Worm (Caenorhabditis elegans) whole organism, L1 larva: ENCODE data around the gene T21E8.5.

Experiments
- C04F5.9 ChIP-seq: sonication (generic microtip); optimal IDR thresholded peaks from 2 replicates; lab custom pipeline; 2016; ENCODE audit warnings: missing genetic modification characterization, missing compliant biosample characterization
- C16A3.4 ChIP-seq: fragments of 150-350 bp; optimal IDR thresholded peaks from 2 replicates; lab custom pipeline; 2014; ENCODE audit warnings: missing biosample characterization, missing genetic modification characterization
- F16B12.6 ChIP-seq: fragments of 150-350 bp; optimal IDR thresholded peaks from 2 replicates; lab custom pipeline; 2014; ENCODE audit warnings: missing biosample characterization, missing genetic modification characterization
- Y116A8C.19 ChIP-seq: sonication (generic microtip); optimal IDR thresholded peaks from 2 replicates; lab custom pipeline; 2016; ENCODE audit warnings: missing compliant biosample characterization, missing genetic modification characterization, borderline replicate concordance
- blmp-1 ChIP-seq: fragments of 150-350 bp; optimal IDR thresholded peaks from 2 replicates; lab custom pipeline; 2014; ENCODE audit warnings: missing biosample characterization, missing genetic modification characterization
- ceh-63 ChIP-seq: fragments of 200-800 bp; sonication (Bioruptor generic); optimal IDR thresholded peaks from 2 replicates; lab custom pipeline; 2018; ENCODE audit warnings: mild to moderate bottlenecking, missing genetic modification characterization, missing compliant biosample characterization
- ceh-82 ChIP-seq, 3 experiments: fragments of 150-350 bp in 1 of 3; sonication (generic microtip) in 2 of 3; optimal IDR thresholded peaks; 2 replicates each; lab custom pipeline; 2014 to 2017; ENCODE audit warnings: missing biosample characterization in 3 of 3, missing genetic modification characterization in 3 of 3
- ces-1 ChIP-seq: fragments of 150-350 bp; optimal IDR thresholded peaks from 2 replicates; lab custom pipeline; 2014; ENCODE audit warnings: missing biosample characterization, missing genetic modification reagents, missing genetic modification characterization
- dsc-1 ChIP-seq: sonication (generic microtip); optimal IDR thresholded peaks from 2 replicates; lab custom pipeline; 2016; ENCODE audit warnings: mild to moderate bottlenecking, missing genetic modification characterization, missing compliant biosample characterization
- efl-1 ChIP-seq, 4 experiments: fragments of 150-350 bp; optimal IDR thresholded peaks in 3 of 4; peaks in 1 of 4; 1 replicate in 1 of 4; 2 replicates in 3 of 4; lab custom pipeline; 2014; ENCODE audit warnings: missing biosample characterization in 2 of 4, missing genetic modification characterization in 2 of 4, missing genetic modification reagents in 2 of 4
- elt-2 ChIP-seq: sonication (generic microtip); optimal IDR thresholded peaks from 2 replicates; lab custom pipeline; 2016; ENCODE audit warnings: missing genetic modification characterization, mild to moderate bottlenecking, inconsistent platforms, missing compliant biosample characterization, missing genetic modification reagents
- elt-3 ChIP-seq, 6 experiments: fragments of 150-350 bp in 1 of 6; sonication (generic microtip); optimal IDR thresholded peaks; 2 replicates each; lab custom pipeline; 2017 to 2018; ENCODE audit warnings: missing biosample characterization in 6 of 6, missing genetic modification characterization in 6 of 6, inconsistent platforms in 1 of 6
- fkh-4 ChIP-seq: sonication (generic microtip); optimal IDR thresholded peaks from 2 replicates; lab custom pipeline; 2016; ENCODE audit warnings: missing compliant biosample characterization, missing genetic modification characterization, borderline replicate concordance
- fkh-8 ChIP-seq: sonication (generic microtip); optimal IDR thresholded peaks from 2 replicates; lab custom pipeline; 2016; ENCODE audit warnings: mild to moderate bottlenecking, missing genetic modification characterization, missing compliant biosample characterization
- hlh-4 ChIP-seq: sonication (generic microtip); optimal IDR thresholded peaks from 2 replicates; lab custom pipeline; 2016; ENCODE audit warnings: mild to moderate bottlenecking, missing genetic modification characterization, missing compliant biosample characterization
- hpl-2 ChIP-seq: fragments of 150-350 bp; optimal IDR thresholded peaks from 2 replicates; lab custom pipeline; 2014; ENCODE audit warnings: missing biosample characterization, missing genetic modification reagents, missing genetic modification characterization
- irx-1 ChIP-seq: sonication (generic microtip); optimal IDR thresholded peaks from 2 replicates; lab custom pipeline; 2016; ENCODE audit warnings: missing genetic modification characterization, missing compliant biosample characterization
- isw-1 ChIP-seq: fragments of 200-800 bp; sonication (Bioruptor generic); IDR thresholded peaks from 2 replicates; pipeline ENCODE4 v1.3.6; 2022; ENCODE audit warnings: missing genetic modification characterization, missing compliant biosample characterization
- jun-1 ChIP-seq: fragments of 150-350 bp; optimal IDR thresholded peaks from 2 replicates; lab custom pipeline; 2014; ENCODE audit warnings: missing biosample characterization, missing genetic modification reagents, missing genetic modification characterization
- lin-35 ChIP-seq, 2 experiments: fragments of 150-350 bp; optimal IDR thresholded peaks; 2 replicates each; lab custom pipeline; 2014; ENCODE audit warnings: missing biosample characterization in 2 of 2, missing genetic modification characterization in 2 of 2, missing genetic modification reagents in 2 of 2
- lsy-2 ChIP-seq, 2 experiments: fragments of 150-350 bp; optimal IDR thresholded peaks; 2 replicates each; lab custom pipeline; 2014; ENCODE audit warnings: missing biosample characterization in 2 of 2, missing genetic modification characterization in 2 of 2
- mef-2 ChIP-seq: fragments of 150-350 bp; optimal IDR thresholded peaks from 2 replicates; lab custom pipeline; 2014; ENCODE audit warnings: missing biosample characterization, missing genetic modification characterization
- mep-1 ChIP-seq: fragments of 150-350 bp; optimal IDR thresholded peaks from 2 replicates; lab custom pipeline; 2014; ENCODE audit warnings: missing biosample characterization, missing genetic modification characterization
- nhr-28 ChIP-seq: fragments of 150-350 bp; optimal IDR thresholded peaks from 2 replicates; lab custom pipeline; 2014; ENCODE audit warnings: missing biosample characterization, missing genetic modification characterization
- nhr-76 ChIP-seq: sonication (generic microtip); optimal IDR thresholded peaks from 2 replicates; lab custom pipeline; 2017; ENCODE audit warnings: missing biosample characterization, missing genetic modification characterization
- nhr-77 ChIP-seq: fragments of 150-350 bp; optimal IDR thresholded peaks from 2 replicates; lab custom pipeline; 2014; ENCODE audit warnings: missing biosample characterization, missing genetic modification characterization
- pag-3 ChIP-seq: sonication (generic microtip); optimal IDR thresholded peaks from 2 replicates; lab custom pipeline; 2017; ENCODE audit warnings: missing genetic modification characterization, mild to moderate bottlenecking, missing compliant biosample characterization, antibody characterized with exemption, borderline replicate concordance; ENCODE audit not compliant: insufficient read depth
- pqm-1 ChIP-seq: sonication (generic microtip); optimal IDR thresholded peaks from 3 replicates; lab custom pipeline; 2017; ENCODE audit warnings: missing biosample characterization, missing genetic modification characterization
- snu-23 ChIP-seq: sonication (generic microtip); optimal IDR thresholded peaks from 2 replicates; lab custom pipeline; 2016; ENCODE audit warnings: missing genetic modification characterization, missing compliant biosample characterization
- swsn-7 ChIP-seq: sonication (generic microtip); optimal IDR thresholded peaks from 2 replicates; lab custom pipeline; 2016; ENCODE audit warnings: missing genetic modification characterization, missing compliant biosample characterization
- tlp-1 ChIP-seq: fragments of 150-350 bp; optimal IDR thresholded peaks from 2 replicates; lab custom pipeline; 2014; ENCODE audit warnings: missing biosample characterization, missing genetic modification characterization
- unc-30 ChIP-seq: sonication (generic microtip); optimal IDR thresholded peaks from 2 replicates; lab custom pipeline; 2017; ENCODE audit warnings: missing biosample characterization, missing genetic modification characterization
- unc-98 ChIP-seq: fragments of 200-800 bp; sonication (Bioruptor generic); IDR thresholded peaks from 2 replicates; pipeline ENCODE4 v1.3.6; 2022; ENCODE audit warnings: missing genetic modification characterization, missing compliant biosample characterization
- vab-15 ChIP-seq: sonication (generic microtip); optimal IDR thresholded peaks from 2 replicates; lab custom pipeline; 2017; ENCODE audit warnings: missing genotype, mild to moderate bottlenecking, missing genetic modification characterization, missing compliant biosample characterization

T21E8.5 gene

DNA sequence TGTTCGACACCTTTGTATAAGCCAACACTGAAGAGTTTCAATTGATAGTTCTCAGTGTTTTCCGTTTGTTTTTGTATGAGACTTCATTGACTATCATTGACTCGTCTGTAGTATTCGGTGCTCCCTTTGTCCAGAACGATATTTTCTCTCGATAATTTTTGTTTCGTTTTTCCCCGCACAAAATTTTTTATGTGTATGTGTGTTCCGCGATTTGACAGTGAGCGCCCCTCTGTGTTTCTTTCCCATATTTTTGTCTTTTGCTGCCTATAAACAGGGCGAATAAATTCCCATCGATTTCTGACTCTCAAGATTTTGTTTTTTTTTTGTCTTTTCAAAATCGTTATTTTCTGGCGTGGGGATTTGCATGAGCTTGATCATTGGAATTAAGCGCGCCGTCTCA, 2.8 kb upstream of the T21E8.5 start, which contains the start of gene T21E8.7:
T21E8.7 (plus strand) TSS at position 301 of the 400 bp plus-strand sequence.
- no peak for TF ChIP-seq mep-1 (tag; lab: Kevin White, UChicago)
- no peak for TF ChIP-seq Y116A8C.19
- TF ChIP-seq mef-2 (tag; lab: Kevin White, UChicago) = no peak
- TF ChIP-seq nhr-28 (tag; lab: Kevin White, UChicago) = no peak
- no peak for TF ChIP-seq pag-3
- TF ChIP-seq vab-15 (tag; lab: Kevin White, UChicago) = no peak
- no peak for TF ChIP-seq pqm-1 (tag; lab: Kevin White, UChicago)
- TF ChIP-seq swsn-7 = no peak
- TF ChIP-seq, all 84 proteins: peak for 0

DNA sequence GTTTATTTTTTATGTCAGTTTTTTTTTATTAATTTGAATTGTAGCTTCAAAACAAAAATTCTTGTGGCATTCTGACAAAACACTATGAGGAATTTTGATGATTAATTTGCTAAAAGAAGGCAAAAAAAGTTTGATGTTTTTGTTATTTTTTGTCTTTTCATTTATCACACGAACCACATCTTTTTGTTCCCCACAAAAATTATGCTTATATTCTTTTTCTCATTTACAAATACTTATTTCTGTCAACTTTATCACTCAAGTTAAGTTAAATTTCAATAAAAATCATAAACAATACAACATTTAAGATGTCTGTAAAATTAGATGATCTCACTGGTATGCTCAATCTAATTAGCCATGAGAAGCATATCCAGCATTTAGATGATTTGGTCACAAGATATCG, 2.2 kb downstream of the T21E8.5 start, which contains the start of gene F47B10.6:
F47B10.6 (plus strand) TSS at position 301 of the 400 bp plus-strand sequence.
- TF ChIP-seq unc-98 (GFP tag; lab: Robert Waterston, UW) (no peak), isw-1 (GFP tag; lab: Robert Waterston, UW) (no peak), dsc-1 (tag; lab: Kevin White, UChicago) (no peak), nhr-76 (tag; lab: Kevin White, UChicago) (no peak), ceh-82 (tag; optimal IDR thresholded peaks at IDR 0.05; lab: Kevin White, UChicago) (no peak), lin-35 (GFP tag; optimal IDR thresholded peaks at IDR 0.05; lab: Kevin White, UChicago) (no peak), mep-1 (tag; lab: Kevin White, UChicago) (no peak), hlh-4 (tag; lab: Kevin White, UChicago) (no peak)

DNA sequence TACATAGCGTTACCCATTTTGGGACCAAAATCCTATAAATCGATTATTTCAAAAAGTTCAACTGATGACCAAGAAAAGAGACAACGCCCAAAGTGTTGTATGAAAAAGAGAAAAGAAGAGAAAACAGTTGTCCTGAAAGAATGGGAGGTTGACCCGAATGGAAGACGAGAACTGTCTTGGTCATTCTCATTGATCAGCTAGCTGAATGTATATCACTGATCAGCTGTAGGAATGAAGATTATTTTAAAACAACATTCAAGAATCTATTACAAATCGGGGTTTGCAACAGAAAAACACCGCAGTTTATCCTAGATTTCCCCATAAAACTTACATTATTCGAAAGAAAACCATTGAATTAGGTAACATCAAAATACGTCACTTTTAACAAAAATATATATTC, 4.5 kb downstream of the T21E8.5 start, which contains the start of gene F47B10.5:
F47B10.5 (minus strand) TSS at position 101 of the 400 bp plus-strand sequence.
- no peak for TF ChIP-seq hpl-2 (GFP tag; lab: Kevin White, UChicago)
- peak; percentile 69 for TF ChIP-seq blmp-1 (tag; lab: Kevin White, UChicago)

DNA sequence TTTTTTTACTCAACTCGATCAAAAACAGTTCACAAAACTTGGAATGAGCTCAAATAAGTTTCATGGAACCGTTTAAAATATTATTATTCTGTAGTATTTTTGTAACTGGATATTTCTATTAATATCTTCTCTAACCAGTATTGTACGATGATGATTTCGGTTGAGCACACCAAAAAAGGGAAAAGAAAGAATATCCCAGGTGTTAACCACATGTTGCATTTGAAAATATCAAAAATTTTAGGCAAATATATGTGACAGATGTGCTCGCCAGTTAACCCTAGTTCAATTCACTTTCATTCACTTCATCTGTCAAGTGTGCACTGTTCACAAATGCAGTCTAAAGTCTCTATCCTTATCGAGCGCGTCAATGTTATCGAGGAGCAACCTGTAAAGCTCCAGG, 5.0 kb downstream of the T21E8.5 start, which contains the start of gene F47B10.4:
F47B10.4 (plus strand) TSS at position 301 of the 400 bp plus-strand sequence.
- TF ChIP-seq hpl-2 (GFP tag; lab: Kevin White, UChicago) (no peak), hlh-4 (tag; lab: Kevin White, UChicago) (no peak), irx-1 (no peak), nhr-77 (tag; lab: Kevin White, UChicago) (no peak), unc-30 (tag; lab: Kevin White, UChicago) (no peak), C16A3.4 (tag; lab: Kevin White, UChicago) (no peak), nhr-76 (tag; lab: Kevin White, UChicago) (no peak), elt-3 (tag; optimal IDR thresholded peaks at IDR 0.05; lab: Kevin White, UChicago) (no peak), elt-2 (no peak), lsy-2 (tag; optimal IDR thresholded peaks at IDR 0.05; lab: Kevin White, UChicago) (no peak), tlp-1 (tag; lab: Kevin White, UChicago) (no peak), fkh-4 (no peak), snu-23 (GFP tag; lab: Kevin White, UChicago) (no peak), ces-1 (GFP tag; lab: Kevin White, UChicago) (no peak), C04F5.9 (no peak), fkh-8 (no peak), unc-98 (GFP tag; lab: Robert Waterston, UW) (no peak), F16B12.6 (tag; lab: Kevin White, UChicago) (no peak), jun-1 (tag; lab: Kevin White, UChicago) (no peak), ceh-63 (GFP tag; lab: Kevin White, UChicago) (no peak)

DNA sequence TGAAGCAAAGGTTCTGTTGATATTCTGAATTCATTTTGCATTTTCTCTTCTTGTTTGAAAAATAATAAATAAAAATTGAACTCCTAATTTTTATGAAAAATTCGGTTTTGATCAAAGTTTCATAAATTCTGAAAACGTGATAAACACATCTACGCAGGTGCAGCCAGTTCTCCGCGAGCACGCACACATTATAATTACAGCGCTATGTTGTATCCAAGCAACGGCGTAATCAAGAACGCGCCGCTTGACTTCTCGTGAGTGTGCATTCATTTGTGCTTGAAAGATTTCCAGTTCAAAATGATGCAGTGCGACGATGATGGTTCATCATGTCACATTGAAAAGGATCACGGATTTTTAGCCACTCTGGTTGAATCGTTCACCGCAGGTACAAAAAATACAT, 5.9 kb downstream of the T21E8.5 start, which contains the start of gene F47B10.3:
F47B10.3 (plus strand) TSS at position 301 of the 400 bp plus-strand sequence.
- TF ChIP-seq ceh-63 (GFP tag; lab: Kevin White, UChicago) = no peak
- no peak for TF ChIP-seq efl-1 (optimal IDR thresholded peaks at IDR 0.05; lab: Kevin White, UChicago)
- peak in 1 of 2 experiments; percentile 67 for TF ChIP-seq efl-1 (GFP tag; optimal IDR thresholded peaks at IDR 0.05 in 1 of 2; lab: Kevin White, UChicago)
- peak; percentile 25 for TF ChIP-seq fkh-8
